Fruit fly (Drosophila melanogaster): ENCODE data around the gene CG17726.

DNA sequence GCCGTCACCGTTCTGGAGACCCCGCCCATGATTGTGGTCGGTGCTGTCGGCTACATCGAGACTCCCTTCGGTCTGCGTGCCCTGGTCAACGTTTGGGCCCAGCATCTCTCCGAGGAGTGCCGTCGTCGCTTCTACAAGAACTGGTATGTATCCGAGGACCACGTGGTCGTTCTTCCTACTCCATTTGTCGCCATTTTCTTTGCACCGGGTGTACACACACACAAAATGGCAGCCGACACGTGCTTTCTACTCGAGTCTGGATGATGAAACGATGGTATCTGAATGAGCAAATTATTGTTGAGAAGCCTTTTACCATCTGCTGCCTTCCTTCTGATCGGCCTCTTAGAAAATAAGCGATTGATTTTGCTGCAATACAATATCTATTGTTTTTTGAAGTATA is 4.0 kb upstream of the CG17726 start:
- TF ChIP-seq CTCF (optimal IDR thresholded peaks at IDR 0.05) (no peak), CG8478 (optimal IDR thresholded peaks at IDR 0.05) (no peak)

Measured in S2 (cell line).